Worm (Caenorhabditis elegans) whole organism, L4 larva: ENCODE data around the gene F09E10.7.
"Not testable (repeated sequence)": the region's sequence is repeated elsewhere in the genome, so short reads cannot be mapped to it uniquely, and the experiment has no call there.

Experiments used
- R02D3.7 ChIP-seq: fragments of 150-350 bp; sonication (generic microtip); optimal IDR thresholded peaks from 3 replicates; lab custom pipeline; 2014; ENCODE audit warnings: missing biosample characterization, missing genetic modification characterization
- ceh-28 ChIP-seq: fragments of 150-350 bp; optimal IDR thresholded peaks from 2 replicates; lab custom pipeline; 2014; ENCODE audit warnings: missing biosample characterization, missing genetic modification reagents, missing genetic modification characterization
- ceh-82 ChIP-seq: sonication (generic microtip); optimal IDR thresholded peaks from 2 replicates; lab custom pipeline; 2017; ENCODE audit warnings: missing biosample characterization, missing genetic modification characterization
- lin-15B ChIP-seq: fragments of 150-350 bp; sonication (generic microtip); optimal IDR thresholded peaks from 3 replicates; lab custom pipeline; 2014; ENCODE audit warnings: missing biosample characterization, missing genetic modification characterization
- lin-39 ChIP-seq: fragments of 150-350 bp; optimal IDR thresholded peaks from 2 replicates; lab custom pipeline; 2014; ENCODE audit warnings: missing biosample characterization, missing genetic modification reagents, missing genetic modification characterization
- nhr-237 ChIP-seq: sonication (generic microtip); optimal IDR thresholded peaks from 2 replicates; lab custom pipeline; 2017; ENCODE audit warnings: missing biosample characterization, missing genetic modification characterization
- skn-1 ChIP-seq: fragments of 150-350 bp; optimal IDR thresholded peaks from 2 replicates; lab custom pipeline; 2014; ENCODE audit warnings: missing biosample characterization, missing genetic modification characterization
- zag-1 ChIP-seq: fragments of 150-350 bp; optimal IDR thresholded peaks from 2 replicates; lab custom pipeline; 2014; ENCODE audit warnings: missing biosample characterization, missing genetic modification characterization
- ztf-11 ChIP-seq: fragments of 150-350 bp; optimal IDR thresholded peaks from 2 replicates; lab custom pipeline; 2014; ENCODE audit warnings: missing biosample characterization, missing genetic modification characterization

DNA sequence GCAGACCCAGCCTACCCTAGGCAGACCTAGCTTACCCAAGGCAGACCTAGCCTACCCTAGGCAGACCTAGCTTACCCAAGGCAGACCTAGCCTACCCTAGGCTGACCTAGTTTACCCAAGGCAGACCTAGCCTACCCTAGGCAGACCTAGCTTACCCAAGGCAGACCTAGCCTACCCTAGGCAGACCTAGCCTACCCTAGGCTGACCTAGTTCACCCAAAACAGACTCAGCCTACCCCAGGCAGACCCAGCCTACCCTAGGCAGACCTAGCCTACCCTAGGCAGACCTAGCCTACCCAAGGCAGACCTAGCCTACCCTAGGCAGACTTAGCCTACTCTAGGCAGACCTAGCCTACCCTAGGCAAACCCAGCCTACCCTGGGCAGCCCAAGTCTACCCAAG, 6.9 kb upstream of the F09E10.7 start:
- not testable (repeated sequence) for TF ChIP-seq R02D3.7; zag-1 (tag; lab: Kevin White, UChicago); nhr-237 (tag; lab: Kevin White, UChicago); ztf-11; skn-1 (tag; lab: Kevin White, UChicago); ceh-82 (tag; lab: Kevin White, UChicago); ceh-28 (tag; lab: Kevin White, UChicago); lin-15B; lin-39 (tag; lab: Kevin White, UChicago)
